Worm (Caenorhabditis elegans): Measurements from ENCODE around the gene D1005.6.

DNA sequence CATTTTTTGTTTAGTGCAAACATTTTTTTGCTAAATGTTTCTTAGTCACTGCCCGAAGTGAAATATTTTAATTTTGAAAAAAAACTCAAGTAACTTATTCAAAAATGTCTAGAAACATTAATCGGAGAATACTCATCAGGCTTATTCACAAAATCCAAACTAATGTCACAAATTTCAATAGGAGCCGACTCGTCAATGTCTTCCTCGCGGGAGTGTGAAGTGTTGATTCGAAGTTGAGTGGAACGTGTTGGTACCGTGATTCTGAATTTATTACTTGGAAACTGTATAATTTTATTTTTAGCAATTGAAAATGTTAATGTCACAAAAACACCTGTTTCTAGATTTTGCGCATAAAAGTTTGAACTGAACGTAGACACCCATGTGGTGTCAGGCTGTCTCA, 25.0 kb upstream of the D1005.6 start:
- no peak for TF ChIP-seq mab-5 (tag; optimal IDR thresholded peaks at IDR 0.05)
- no peak for TF ChIP-seq elt-1 (tag; optimal IDR thresholded peaks at IDR 0.05; ENCODE audit: borderline replicate concordance, insufficient read depth)
- TF ChIP-seq ztf-11 (tag; optimal IDR thresholded peaks at IDR 0.05), result no peak
- no peak for TF ChIP-seq nhr-237 (tag; optimal IDR thresholded peaks at IDR 0.05)
- TF ChIP-seq unc-39 (tag; optimal IDR thresholded peaks at IDR 0.05), result no peak
- no peak for TF ChIP-seq elt-3 (tag; optimal IDR thresholded peaks at IDR 0.05)
- no peak for TF ChIP-seq nhr-76 (tag; optimal IDR thresholded peaks at IDR 0.05)
- no peak for TF ChIP-seq blmp-1 (tag; optimal IDR thresholded peaks at IDR 0.05)
- no peak for TF ChIP-seq unc-62 (GFP tag; optimal IDR thresholded peaks at IDR 0.05)
- TF ChIP-seq nhr-28 (tag; optimal IDR thresholded peaks at IDR 0.05), result no peak

Data from whole organism, mixed stage, embryonic.